Worm (Caenorhabditis elegans): ENCODE measurements around the gene R11G1.7.

DNA sequence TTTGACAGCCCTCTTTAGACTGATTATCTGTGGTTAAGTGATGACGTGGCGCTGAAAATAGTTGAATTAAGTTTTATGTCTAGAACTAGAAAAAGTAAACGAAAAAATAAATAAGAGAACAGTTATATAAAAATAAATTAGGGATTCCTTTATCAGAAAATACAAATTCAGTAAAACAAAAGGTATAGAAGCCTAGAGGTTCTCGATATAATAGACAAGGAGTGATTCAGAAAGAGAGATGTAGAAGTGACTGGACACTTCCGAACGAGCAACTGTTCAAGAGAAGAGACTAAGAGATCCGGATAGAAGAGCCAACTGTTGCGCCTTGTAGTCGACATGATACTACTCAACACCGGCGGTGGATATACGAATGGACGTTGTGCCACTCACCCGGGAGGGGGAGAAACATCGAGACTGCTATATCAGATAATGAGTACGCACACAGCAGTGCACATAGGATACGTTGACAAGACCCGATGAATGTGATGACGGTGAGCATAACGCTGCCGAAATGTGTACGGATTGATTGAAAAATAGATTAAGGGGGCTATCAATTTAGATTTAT is 33.2 kb downstream of the R11G1.7 start, which contains the start of gene tag-278:
- no peak for TF ChIP-seq nhr-12 (tag; optimal IDR thresholded peaks at IDR 0.05)
- TF ChIP-seq ztf-1 (GFP tag; conservative IDR thresholded peaks at IDR 0.05), result no peak
- no peak for TF ChIP-seq nhr-10 (tag; optimal IDR thresholded peaks at IDR 0.05)
- TF ChIP-seq nhr-77 (tag; optimal IDR thresholded peaks at IDR 0.05), result no peak
- TF ChIP-seq elt-3 (tag; optimal IDR thresholded peaks at IDR 0.05), result no peak
- TF ChIP-seq elt-1 (tag; optimal IDR thresholded peaks at IDR 0.05), result no peak
- TF ChIP-seq unc-62 (GFP tag; optimal IDR thresholded peaks at IDR 0.05), result no peak
- TF ChIP-seq skn-1 (tag; optimal IDR thresholded peaks at IDR 0.05), result no peak
- TF ChIP-seq aly-2 (tag; optimal IDR thresholded peaks at IDR 0.05), result no peak
